Worm (Caenorhabditis elegans) whole organism, L4/young adult: ENCODE results near the gene M79.2.
A peak's percentile ranks its signal among the peaks of the same experiment; 100 is the strongest.

Experiments used
- W03F9.2 ChIP-seq: fragments of 150-350 bp; optimal IDR thresholded peaks from 2 replicates; lab custom pipeline; 2014; ENCODE audit warnings: missing biosample characterization, missing genetic modification characterization
- dao-5 ChIP-seq: sonication (generic microtip); optimal IDR thresholded peaks from 2 replicates; lab custom pipeline; 2016; ENCODE audit warnings: missing genotype, missing genetic modification characterization, moderate library complexity, missing compliant biosample characterization
- him-1 ChIP-seq: sonication (generic microtip); optimal IDR thresholded peaks from 2 replicates; lab custom pipeline; 2016; ENCODE audit warnings: missing genotype, missing genetic modification reagents, missing genetic modification characterization, missing compliant biosample characterization

M79.2 gene

ce11 chrX:10628454-10628853 is at the start of gene M79.2:
TSS of gene M79.2 (minus strand) at chrX:10628807.
- TF ChIP-seq W03F9.2 (tag; lab: Kevin White, UChicago), result no peak
- no peak for TF ChIP-seq dao-5 (tag; lab: Kevin White, UChicago)
- no peak for TF ChIP-seq him-1 (tag; lab: Kevin White, UChicago)

ce11 chrX:10678081-10678736 is 49.6 kb upstream of the M79.2 start:
- TF ChIP-seq dao-5 (tag; lab: Kevin White, UChicago), result no peak
- peak; percentile 32 for TF ChIP-seq him-1 (tag; lab: Kevin White, UChicago)
- peak; percentile 63 for TF ChIP-seq W03F9.2 (tag; lab: Kevin White, UChicago)

ce11 chrX:10677552-10677951 is 48.9 kb upstream of the M79.2 start:
- TF ChIP-seq dao-5 (tag; lab: Kevin White, UChicago) (no peak), W03F9.2 (tag; lab: Kevin White, UChicago) (no peak), him-1 (tag; lab: Kevin White, UChicago) (no peak)

ce11 chrX:10677009-10677408 is 48.4 kb upstream of the M79.2 start, which contains the start of gene F13E6.1:
TSS of gene F13E6.1 (minus strand) at chrX:10677109.
- TF ChIP-seq him-1 (tag; lab: Kevin White, UChicago) (no peak), dao-5 (tag; lab: Kevin White, UChicago) (no peak), W03F9.2 (tag; lab: Kevin White, UChicago) (no peak)

- no peak for TF ChIP-seq W03F9.2 (tag; lab: Kevin White, UChicago)
- TF ChIP-seq him-1 (tag; lab: Kevin White, UChicago), result no peak
- no peak for TF ChIP-seq dao-5 (tag; lab: Kevin White, UChicago)
Observed at ce11 chrX:10675952-10676351, 47.3 kb upstream of the M79.2 start.

- TF ChIP-seq W03F9.2 (tag; lab: Kevin White, UChicago) (no peak), him-1 (tag; lab: Kevin White, UChicago) (peak; percentile 12), dao-5 (tag; lab: Kevin White, UChicago) (no peak)
Observed at ce11 chrX:10675376-10675775, 46.8 kb upstream of the M79.2 start.

- TF ChIP-seq him-1 (tag; lab: Kevin White, UChicago), result no peak
- no peak for TF ChIP-seq W03F9.2 (tag; lab: Kevin White, UChicago)
- no peak for TF ChIP-seq dao-5 (tag; lab: Kevin White, UChicago)
Observed at ce11 chrX:10674199-10674598, 45.6 kb upstream of the M79.2 start, which contains the start of gene F13E6.2. TSS of gene F13E6.2 (minus strand) at chrX:10674299.

- TF ChIP-seq W03F9.2 (tag; lab: Kevin White, UChicago) (no peak), dao-5 (tag; lab: Kevin White, UChicago) (no peak), him-1 (tag; lab: Kevin White, UChicago) (no peak)
Observed at ce11 chrX:10670198-10670597, 41.6 kb upstream of the M79.2 start.

ce11 chrX:10667424-10668291 is 39.1 kb upstream of the M79.2 start:
- TF ChIP-seq dao-5 (tag; lab: Kevin White, UChicago), result no peak
- TF ChIP-seq W03F9.2 (tag; lab: Kevin White, UChicago), result no peak
- TF ChIP-seq him-1 (tag; lab: Kevin White, UChicago), result no peak

- TF ChIP-seq W03F9.2 (tag; lab: Kevin White, UChicago) (no peak), dao-5 (tag; lab: Kevin White, UChicago) (no peak), him-1 (tag; lab: Kevin White, UChicago) (no peak)
Observed at ce11 chrX:10666871-10667270, 38.3 kb upstream of the M79.2 start.

- no peak for TF ChIP-seq W03F9.2 (tag; lab: Kevin White, UChicago)
- TF ChIP-seq dao-5 (tag; lab: Kevin White, UChicago), result no peak
- no peak for TF ChIP-seq him-1 (tag; lab: Kevin White, UChicago)
Observed at ce11 chrX:10664759-10665158, 36.2 kb upstream of the M79.2 start.

- TF ChIP-seq dao-5 (tag; lab: Kevin White, UChicago) (no peak), him-1 (tag; lab: Kevin White, UChicago) (no peak), W03F9.2 (tag; lab: Kevin White, UChicago) (no peak)
Observed at ce11 chrX:10659508-10659907, 30.9 kb upstream of the M79.2 start.

ce11 chrX:10656604-10657003 is 28.0 kb upstream of the M79.2 start:
- no peak for TF ChIP-seq W03F9.2 (tag; lab: Kevin White, UChicago)
- TF ChIP-seq him-1 (tag; lab: Kevin White, UChicago), result no peak
